ENCODE assay signal across 2 worm cellular contexts in genomic region chrV:13678542-13678941, ce11.
TF ChIP-seq lines count a peak whose summit lies in the region.

Gene tag-65 (minus strand): TSS chrV:13678587.
Gene ccz-1 (plus strand): TSS chrV:13678875.

TF ChIP-seq in whole organism, L1 larva, 84 proteins besides CTCF, POLR2A, EP300 and RAD21 (continued from another document):
- TF ChIP-seq xbp-1 (tag; optimal IDR thresholded peaks at IDR 0.05; lab: Kevin White, UChicago) (peak; percentile 87), mab-9 (GFP tag; IDR thresholded peaks at IDR 0.05; lab: Robert Waterston, UW) (peak; percentile 58; the same call in 1 of the 2 replicates), lin-15B (tag; optimal IDR thresholded peaks at IDR 0.05; lab: Kevin White, UChicago) (peak; percentile 74), mep-1 (tag; optimal IDR thresholded peaks at IDR 0.05; lab: Kevin White, UChicago) (peak; percentile 99), nhr-47 (tag; optimal IDR thresholded peaks at IDR 0.05; lab: Kevin White, UChicago) (peak; percentile 95), efl-1 (optimal IDR thresholded peaks at IDR 0.05; lab: Kevin White, UChicago) (peak; percentile 85 to 87), efl-1 (GFP tag; optimal IDR thresholded peaks at IDR 0.05 in 1 of 2; lab: Kevin White, UChicago) (peak; percentile 84 to 98), nhr-237 (tag; optimal IDR thresholded peaks at IDR 0.05; lab: Kevin White, UChicago) (peak; percentile 41), pag-3 (tag; optimal IDR thresholded peaks at IDR 0.05; lab: Kevin White, UChicago; ENCODE audit: borderline replicate concordance, insufficient read depth) (no peak), nhr-20 (tag; optimal IDR thresholded peaks at IDR 0.05; lab: Kevin White, UChicago) (peak; percentile 93), aha-1 (tag; optimal IDR thresholded peaks at IDR 0.05; lab: Kevin White, UChicago) (peak; percentile 61), jun-1 (tag; optimal IDR thresholded peaks at IDR 0.05; lab: Kevin White, UChicago) (peak; percentile 80), nhr-76 (tag; optimal IDR thresholded peaks at IDR 0.05; lab: Kevin White, UChicago) (no peak), rnt-1 (tag; optimal IDR thresholded peaks at IDR 0.05; lab: Kevin White, UChicago) (peak; percentile 94), ztf-11 (tag; optimal IDR thresholded peaks at IDR 0.05; lab: Kevin White, UChicago) (peak in 1 of 2 experiments; percentile 75), ceh-90 (tag; optimal IDR thresholded peaks at IDR 0.05; lab: Kevin White, UChicago) (no peak), vab-15 (tag; optimal IDR thresholded peaks at IDR 0.05; lab: Kevin White, UChicago) (no peak), swsn-7 (tag; optimal IDR thresholded peaks at IDR 0.05; lab: Kevin White, UChicago) (peak; percentile 94), fos-1 (tag; optimal IDR thresholded peaks at IDR 0.05; lab: Kevin White, UChicago) (peak; percentile 85), sptf-1 (tag; optimal IDR thresholded peaks at IDR 0.05; lab: Kevin White, UChicago) (no peak), egl-27 (tag; optimal IDR thresholded peaks at IDR 0.05; lab: Kevin White, UChicago) (no peak), nhr-84 (tag; optimal IDR thresholded peaks at IDR 0.05; lab: Kevin White, UChicago) (no peak), hpl-2 (GFP tag; optimal IDR thresholded peaks at IDR 0.05; lab: Kevin White, UChicago) (peak; percentile 8), mdl-1 (tag; optimal IDR thresholded peaks at IDR 0.05; lab: Kevin White, UChicago) (peak in 1 of 2 experiments; percentile 82), zag-1 (tag; optimal IDR thresholded peaks at IDR 0.05; lab: Kevin White, UChicago) (peak; percentile 65)
TF ChIP-seq in whole organism, L1 larva: peak in this region for 63.

TF ChIP-seq in whole organism, young adult, 124 proteins besides CTCF, POLR2A, EP300 and RAD21 (continued from another document):
- TF ChIP-seq him-1 (tag; optimal IDR thresholded peaks at IDR 0.05; lab: Kevin White, UChicago) (peak; percentile 5), nhr-90 (tag; optimal IDR thresholded peaks at IDR 0.05; lab: Kevin White, UChicago) (no peak), hmg-1.2 (GFP tag; IDR thresholded peaks at IDR 0.05; lab: Robert Waterston, UW) (peak; percentile 98)
